Fruit fly (Drosophila melanogaster) whole organism, pupa: Measurements from ENCODE around the gene Ilp6.

Source experiments
- CG13204 ChIP-seq: fragments of 200-800 bp; sonication (Bioruptor generic); optimal IDR thresholded peaks from 2 replicates; lab custom pipeline; 2018; ENCODE audit warnings: missing biosample characterization, mild to moderate bottlenecking, missing genetic modification characterization, moderate library complexity
- CG32121 ChIP-seq: fragments of 200-800 bp; sonication (Bioruptor generic); IDR thresholded peaks from 2 replicates; pipeline ENCODE4 v1.3.6; 2022; ENCODE audit warnings: missing biosample characterization, missing genetic modification characterization
- CG34367 ChIP-seq: fragments of 200-800 bp; sonication (Bioruptor generic); optimal IDR thresholded peaks from 2 replicates; lab custom pipeline; 2018; ENCODE audit warnings: missing biosample characterization, mild to moderate bottlenecking, missing genetic modification characterization
- rn ChIP-seq: fragments of 200-800 bp; sonication (Bioruptor generic); IDR thresholded peaks from 2 replicates; pipeline ENCODE4 v1.3.6; 2022; ENCODE audit warnings: missing biosample characterization, missing genetic modification characterization

- TF ChIP-seq CG34367 (tag; lab: Kevin White, UChicago) (peak; percentile 34), CG32121 (GFP tag; lab: Robert Waterston, UW) (peak; percentile 68), CG13204 (no peak), rn (GFP tag; lab: Robert Waterston, UW) (0 out of 2 replicates have a peak, but pooled peaks have one; percentile 23)
These were observed 39.7 kb downstream of the Ilp6 start for dm6 chrX:2294474-2295434.
